Fruit fly (Drosophila melanogaster) whole organism, embryonic: ENCODE measurements around the gene eIF3l.

Experiments
- B-H1 ChIP-seq: fragments of 200-800 bp; sonication (Bioruptor generic); IDR thresholded peaks from 3 replicates; pipeline ENCODE4 v1.3.6; 2022; ENCODE audit warnings: missing biosample characterization, missing genetic modification characterization
- CG1024 ChIP-seq: fragments of 200-800 bp; sonication (Bioruptor generic); IDR thresholded peaks from 2 replicates; pipeline ENCODE4 v1.3.6; 2022; ENCODE audit warnings: missing biosample characterization, missing genetic modification characterization
- CG10321 ChIP-seq: fragments of 200-800 bp; sonication (Bioruptor generic); IDR thresholded peaks from 2 replicates; pipeline ENCODE4 v1.3.6; 2022; ENCODE audit warnings: missing biosample characterization, missing genetic modification characterization
- CG11695 ChIP-seq: fragments of 200-800 bp; sonication (Bioruptor generic); IDR thresholded peaks from 3 replicates; pipeline ENCODE4 v1.3.6; 2022; ENCODE audit warnings: missing biosample characterization, missing genetic modification characterization
- CG11723 ChIP-seq: fragments of 200-800 bp; sonication (Bioruptor generic); optimal IDR thresholded peaks from 2 replicates; lab custom pipeline; 2017; ENCODE audit warnings: missing biosample characterization, mild to moderate bottlenecking, missing genetic modification characterization
- CG13123 ChIP-seq: fragments of 200-800 bp; sonication (Bioruptor generic); optimal IDR thresholded peaks from 2 replicates; lab custom pipeline; 2016; ENCODE audit warnings: missing biosample characterization, missing genetic modification characterization
- CG13424 ChIP-seq: fragments of 200-800 bp; sonication (Bioruptor generic); optimal IDR thresholded peaks from 2 replicates; lab custom pipeline; 2019; ENCODE audit warnings: missing biosample characterization, mild to moderate bottlenecking, missing genetic modification characterization, moderate library complexity
- CG15601 ChIP-seq: fragments of 200-800 bp; sonication (Bioruptor generic); optimal IDR thresholded peaks from 3 replicates; lab custom pipeline; 2019; ENCODE audit warnings: missing biosample characterization, mild to moderate bottlenecking, missing genetic modification characterization, moderate library complexity
- CG16779 ChIP-seq: fragments of 200-800 bp; sonication (Bioruptor generic); IDR thresholded peaks from 2 replicates; pipeline ENCODE4 v1.3.6; 2022; ENCODE audit warnings: missing biosample characterization, missing genetic modification characterization
- CG16813 ChIP-seq: fragments of 200-800 bp; sonication (Bioruptor generic); IDR thresholded peaks from 3 replicates; pipeline ENCODE4 v1.3.6; 2022; ENCODE audit warnings: missing biosample characterization, missing genetic modification characterization; ENCODE audit not compliant: partially characterized antibody
- CG1832 ChIP-seq: fragments of 200-800 bp; sonication (Bioruptor generic); optimal IDR thresholded peaks from 2 replicates; lab custom pipeline; 2017; ENCODE audit warnings: missing biosample characterization, mild to moderate bottlenecking, missing genetic modification characterization, inconsistent platforms
- CG2889 ChIP-seq: fragments of 200-800 bp; sonication (Bioruptor generic); IDR thresholded peaks from 3 replicates; pipeline ENCODE4 v1.3.6; 2022; ENCODE audit warnings: missing biosample characterization, missing genetic modification characterization
- CG30431 ChIP-seq: fragments of 200-800 bp; sonication (Bioruptor generic); optimal IDR thresholded peaks from 2 replicates; lab custom pipeline; 2017; ENCODE audit warnings: missing biosample characterization, missing genetic modification characterization
- CG3281 ChIP-seq: fragments of 200-800 bp; sonication (Bioruptor generic); optimal IDR thresholded peaks from 3 replicates; lab custom pipeline; 2017; ENCODE audit warnings: missing biosample characterization, mild to moderate bottlenecking, missing genetic modification characterization
- CG7372 ChIP-seq: fragments of 200-800 bp; sonication (Bioruptor generic); IDR thresholded peaks from 2 replicates; pipeline ENCODE4 v1.3.6; 2022; ENCODE audit warnings: missing biosample characterization, missing genetic modification characterization
- CG8290 ChIP-seq, 3 experiments: fragments of 200-800 bp; sonication (Bioruptor generic); optimal IDR thresholded peaks; 2 replicates each; lab custom pipeline; 2016 to 2019; ENCODE audit warnings: missing biosample characterization in 3 of 3, missing genetic modification characterization in 3 of 3, mild to moderate bottlenecking in 2 of 3, moderate library complexity in 1 of 3
- CG9437 ChIP-seq: fragments of 200-800 bp; sonication (Bioruptor generic); optimal IDR thresholded peaks from 2 replicates; lab custom pipeline; 2018; ENCODE audit warnings: missing biosample characterization, mild to moderate bottlenecking, missing genetic modification characterization
- CG9727 ChIP-seq: fragments of 200-800 bp; sonication (Bioruptor generic); optimal IDR thresholded peaks from 3 replicates; lab custom pipeline; 2017; ENCODE audit warnings: missing biosample characterization, mild to moderate bottlenecking, missing genetic modification characterization
- Dfd ChIP-seq, 2 experiments: fragments of >200 bp; optimal IDR thresholded peaks; 2 replicates each; lab custom pipeline; 2017; ENCODE audit warnings: missing biosample characterization in 2 of 2, missing genetic modification characterization in 2 of 2
- Elba2 ChIP-seq: fragments of 200-800 bp; sonication (Bioruptor generic); optimal IDR thresholded peaks from 3 replicates; lab custom pipeline; 2016; ENCODE audit warnings: missing biosample characterization, missing genetic modification characterization
- HLH3B ChIP-seq: fragments of 200-800 bp; sonication (Bioruptor generic); IDR thresholded peaks from 2 replicates; pipeline ENCODE4 v1.3.6; 2022; ENCODE audit warnings: missing biosample characterization, missing genetic modification characterization
- Hand ChIP-seq: fragments of 200-800 bp; sonication (Bioruptor generic); optimal IDR thresholded peaks from 2 replicates; lab custom pipeline; 2017; ENCODE audit warnings: mild to moderate bottlenecking, missing biosample characterization, missing genetic modification reagents, missing genetic modification characterization
- Hmx ChIP-seq: fragments of 200-800 bp; sonication (Bioruptor generic); optimal IDR thresholded peaks from 2 replicates; lab custom pipeline; 2016; ENCODE audit warnings: missing biosample characterization, missing genetic modification characterization
- Hsf ChIP-seq: fragments of 200-800 bp; sonication (Bioruptor generic); optimal IDR thresholded peaks from 3 replicates; lab custom pipeline; 2016; ENCODE audit warnings: missing biosample characterization, missing genetic modification characterization
- Kr ChIP-seq: fragments of 200-800 bp; sonication (Bioruptor generic); optimal IDR thresholded peaks from 2 replicates; lab custom pipeline; 2017; ENCODE audit warnings: missing biosample characterization, mild to moderate bottlenecking, missing genetic modification characterization
- Lhr ChIP-seq: fragments of 200-800 bp; sonication (Bioruptor generic); optimal IDR thresholded peaks from 3 replicates; lab custom pipeline; 2017; ENCODE audit warnings: mild to moderate bottlenecking, missing biosample characterization, missing genetic modification reagents, missing genetic modification characterization
- MESR4 ChIP-seq: fragments of 200-800 bp; sonication (Bioruptor generic); optimal IDR thresholded peaks from 2 replicates; lab custom pipeline; 2018; ENCODE audit warnings: missing biosample characterization, mild to moderate bottlenecking, missing genetic modification characterization, moderate library complexity
- Ptx1 ChIP-seq: fragments of 200-800 bp; sonication (Bioruptor generic); IDR thresholded peaks from 2 replicates; pipeline ENCODE4 v1.3.6; 2022; ENCODE audit warnings: missing biosample characterization, missing genetic modification characterization
- Ravus ChIP-seq: fragments of 200-800 bp; sonication (Bioruptor generic); IDR thresholded peaks from 2 replicates; pipeline ENCODE4 v1.3.6; 2022; ENCODE audit warnings: missing biosample characterization, missing genetic modification characterization
- Tbp ChIP-seq: fragments of >200 bp; optimal IDR thresholded peaks from 2 replicates; lab custom pipeline; 2018; ENCODE audit warnings: missing biosample characterization, missing genetic modification characterization
- YL-1 ChIP-seq: fragments of 200-800 bp; sonication (Bioruptor generic); optimal IDR thresholded peaks from 3 replicates; lab custom pipeline; 2017; ENCODE audit warnings: missing biosample characterization, mild to moderate bottlenecking, missing genetic modification characterization
- ase ChIP-seq: fragments of 200-800 bp; sonication (Bioruptor generic); IDR thresholded peaks from 3 replicates; pipeline ENCODE4 v1.3.6; 2022; ENCODE audit warnings: missing biosample characterization, missing genetic modification characterization
- ash1 ChIP-seq: fragments of 200-800 bp; sonication (Bioruptor generic); optimal IDR thresholded peaks from 2 replicates; lab custom pipeline; 2018; ENCODE audit warnings: missing biosample characterization, mild to moderate bottlenecking, missing genetic modification characterization
- chif ChIP-seq, 2 experiments: fragments of 200-800 bp; sonication (Bioruptor generic); optimal IDR thresholded peaks; 3 replicates each; lab custom pipeline; 2016; ENCODE audit warnings: missing biosample characterization in 2 of 2, missing genetic modification characterization in 2 of 2
- crc ChIP-seq: fragments of 200-800 bp; sonication (Bioruptor generic); optimal IDR thresholded peaks from 2 replicates; lab custom pipeline; 2016; ENCODE audit warnings: missing biosample characterization, missing genetic modification characterization
- dati ChIP-seq: fragments of 200-800 bp; sonication (Bioruptor generic); IDR thresholded peaks from 2 replicates; pipeline ENCODE4 v1.3.6; 2022; ENCODE audit warnings: missing biosample characterization, missing genetic modification characterization
- esg ChIP-seq: fragments of 200-800 bp; sonication (Bioruptor generic); conservative IDR thresholded peaks from 2 replicates; pipeline ENCODE4 v1.3.6; 2022; ENCODE audit warnings: missing biosample characterization, missing genetic modification characterization
- fd64A ChIP-seq: fragments of 200-800 bp; sonication (Bioruptor generic); optimal IDR thresholded peaks from 3 replicates; lab custom pipeline; 2018; ENCODE audit warnings: missing biosample characterization, mild to moderate bottlenecking, missing genetic modification characterization
- ftz-f1 ChIP-seq: fragments of 200-800 bp; sonication (Bioruptor generic); optimal IDR thresholded peaks from 2 replicates; lab custom pipeline; 2016; ENCODE audit warnings: missing biosample characterization, missing genetic modification characterization
- fu2 ChIP-seq: fragments of 200-800 bp; sonication (Bioruptor generic); optimal IDR thresholded peaks from 2 replicates; lab custom pipeline; 2016; ENCODE audit warnings: missing biosample characterization, missing genetic modification characterization
- gro ChIP-seq: fragments of 200-800 bp; sonication (Bioruptor generic); optimal IDR thresholded peaks from 2 replicates; lab custom pipeline; 2016; ENCODE audit warnings: missing biosample characterization, missing genetic modification characterization
- insv ChIP-seq, 2 experiments: fragments of 200-800 bp; sonication (Bioruptor generic); optimal IDR thresholded peaks; 3 replicates each; lab custom pipeline; 2016 to 2018; ENCODE audit warnings: missing biosample characterization in 2 of 2, missing genetic modification characterization in 2 of 2
- jumu ChIP-seq: fragments of 200-800 bp; sonication (Bioruptor generic); optimal IDR thresholded peaks from 3 replicates; lab custom pipeline; 2016; ENCODE audit warnings: missing biosample characterization, missing genetic modification characterization
- lov ChIP-seq, 2 experiments: fragments of 200-800 bp in 1 of 2; fragments of >200 bp in 1 of 2; sonication (Bioruptor generic) in 1 of 2; IDR thresholded peaks in 1 of 2; optimal IDR thresholded peaks in 1 of 2; 2 replicates in 1 of 2; 3 replicates in 1 of 2; pipeline versions ENCODE4 v1.3.6 to Lab custom; 2017 to 2022; ENCODE audit warnings: missing biosample characterization in 1 of 2, missing genetic modification characterization in 1 of 2
- mld ChIP-seq: fragments of 200-800 bp; sonication (Bioruptor generic); IDR thresholded peaks from 3 replicates; pipeline ENCODE4 v1.3.6; 2022; ENCODE audit warnings: missing biosample characterization, missing genetic modification characterization; ENCODE audit not compliant: partially characterized antibody
- ro ChIP-seq: fragments of 200-800 bp; sonication (Bioruptor generic); IDR thresholded peaks from 2 replicates; pipeline ENCODE4 v1.3.6; 2022; ENCODE audit warnings: missing biosample characterization, missing genetic modification characterization
- sima ChIP-seq: fragments of 200-800 bp; sonication (Bioruptor generic); optimal IDR thresholded peaks from 2 replicates; lab custom pipeline; 2016; ENCODE audit warnings: missing biosample characterization, missing genetic modification characterization
- so ChIP-seq: fragments of 200-800 bp; sonication (Bioruptor generic); IDR thresholded peaks from 3 replicates; pipeline ENCODE4 v1.3.6; 2022; ENCODE audit warnings: missing biosample characterization, missing genetic modification characterization
- twi ChIP-seq: fragments of 200-800 bp; optimal IDR thresholded peaks from 2 replicates; lab custom pipeline; 2019; ENCODE audit warnings: missing biosample characterization, mild to moderate bottlenecking, missing genetic modification characterization, moderate library complexity
- zf30C ChIP-seq: fragments of 200-800 bp; sonication (Bioruptor generic); optimal IDR thresholded peaks from 3 replicates; lab custom pipeline; 2018; ENCODE audit warnings: missing biosample characterization, mild to moderate bottlenecking, missing genetic modification characterization

eIF3l gene

dm6 chr3L:12124975-12125374 is 20.9 kb downstream of the eIF3l start, which contains the start of gene yps (continued):
- TF ChIP-seq CG13424 (tag; lab: Kevin White, UChicago) (peak; percentile 75), twi (tag; lab: Kevin White, UChicago) (peak; percentile 80), CG9727 (GFP tag; lab: Kevin White, UChicago) (peak; percentile 97), ftz-f1 (peak; percentile 80), CG9437 (GFP tag; lab: Kevin White, UChicago) (peak; percentile 78), Ravus (GFP tag; lab: Robert Waterston, UW) (peak; percentile 65), CG8290 (GFP tag; optimal IDR thresholded peaks at IDR 0.05; lab: Kevin White, UChicago) (peak; percentile 91), CG8290 (tag; optimal IDR thresholded peaks at IDR 0.05; lab: Kevin White, UChicago) (peak; percentile 88 to 99), Dfd (GFP tag; optimal IDR thresholded peaks at IDR 0.05; lab: Kevin White, UChicago) (no peak), CG3281 (GFP tag; lab: Kevin White, UChicago) (peak; percentile 97), fu2 (GFP tag; lab: Kevin White, UChicago) (peak; percentile 83), YL-1 (GFP tag; lab: Kevin White, UChicago) (peak; percentile 98), CG1024 (GFP tag; lab: Robert Waterston, UW) (peak; percentile 90), Hmx (GFP tag; lab: Kevin White, UChicago) (peak; percentile 27), lov (optimal IDR thresholded peaks at IDR 0.05; lab: Kevin White, UChicago) (no peak), lov (GFP tag; IDR thresholded peaks at IDR 0.05; lab: Robert Waterston, UW) (peak; percentile 97), gro (GFP tag; lab: Kevin White, UChicago) (peak; percentile 96), CG11695 (peak; percentile 80), Hsf (peak; percentile 90), insv (GFP tag; optimal IDR thresholded peaks at IDR 0.05; lab: Kevin White, UChicago) (peak in 1 of 2 experiments; percentile 85), MESR4 (GFP tag; lab: Kevin White, UChicago) (peak; percentile 98), Tbp (no peak), Kr (peak; percentile 80), CG10321 (GFP tag; lab: Robert Waterston, UW) (peak; percentile 82), crc (peak; percentile 86), ash1 (GFP tag; lab: Kevin White, UChicago) (peak; percentile 99), CG2889 (peak; percentile 50; the same call in 1 of the 3 replicates), Ptx1 (GFP tag; lab: Robert Waterston, UW) (peak; percentile 82), Elba2 (GFP tag; lab: Kevin White, UChicago) (no peak), mld (0 out of 3 replicates have a peak, but pooled peaks have one; percentile 27), CG13123 (peak; percentile 87), Lhr (GFP tag; lab: Kevin White, UChicago) (peak; percentile 89), ase (GFP tag; lab: Robert Waterston, UW) (peak; percentile 88), sima (GFP tag; lab: Kevin White, UChicago) (peak; percentile 44), zf30C (GFP tag; lab: Kevin White, UChicago) (peak; percentile 71), CG16779 (peak; percentile 85), so (GFP tag; lab: Robert Waterston, UW) (peak; percentile 90), chif (GFP tag; optimal IDR thresholded peaks at IDR 0.05; lab: Kevin White, UChicago) (peak; percentile 81 to 94), HLH3B (GFP tag; lab: Robert Waterston, UW) (peak; percentile 87; the same call in 1 of the 2 replicates), CG15601 (peak; percentile 92), CG1832 (no peak), B-H1 (GFP tag; lab: Robert Waterston, UW) (peak; percentile 74; the same call in 2 of the 3 replicates), esg (GFP tag; lab: Robert Waterston, UW) (0 out of 2 replicates have a peak, but pooled peaks have one; percentile 8), dati (peak; percentile 92), CG11723 (GFP tag; lab: Kevin White, UChicago) (peak; percentile 95), Hand (peak; percentile 89), CG16813 (GFP tag; lab: Robert Waterston, UW) (peak; percentile 79), fd64A (peak; percentile 97), CG30431 (peak; percentile 77), CG7372 (peak; percentile 75), jumu (GFP tag; lab: Kevin White, UChicago) (peak; percentile 70), ro (GFP tag; lab: Robert Waterston, UW) (no peak)
